Worm (Caenorhabditis elegans) whole organism, dauer: ENCODE measurements around the gene col-124.

ENCODE experiments used
- unc-62 ChIP-seq: sonication (generic microtip); optimal IDR thresholded peaks from 2 replicates; lab custom pipeline; 2017; ENCODE audit warnings: missing biosample characterization, missing genetic modification reagents, missing genetic modification characterization

Gene col-124

DNA sequence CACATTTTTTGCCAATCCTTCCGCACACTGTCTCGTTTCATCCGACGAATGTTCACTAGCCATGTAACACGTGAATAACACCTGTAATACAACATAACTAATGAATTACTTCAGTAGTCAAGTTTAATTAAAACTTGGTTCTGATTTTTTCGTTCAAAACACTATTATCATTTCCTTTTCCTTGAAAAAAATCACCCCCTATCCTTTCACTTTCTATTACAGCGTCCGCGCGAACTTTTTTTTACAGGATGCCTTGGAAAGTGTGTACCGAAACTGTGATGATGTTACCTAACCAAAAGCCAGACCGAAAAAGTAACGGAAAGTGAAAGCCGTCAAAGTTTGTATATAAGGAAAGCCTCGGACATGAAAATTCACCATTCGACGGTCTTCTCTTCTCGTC, at the start of gene col-124:
col-124 (plus strand) TSS at position 374 of the 400 bp plus-strand sequence.
- TF ChIP-seq unc-62 (GFP tag; lab: Kevin White, UChicago) = no peak

ce11 chrIV:10170808-10171207, 45.4 kb upstream of the col-124 start:
- TF ChIP-seq unc-62 (GFP tag; lab: Kevin White, UChicago) = no peak

ce11 chrIV:10174328-10174727, 41.9 kb upstream of the col-124 start, which contains the start of gene pxf-1:
pxf-1 (minus strand) TSS chrIV:10174341.
- no peak for TF ChIP-seq unc-62 (GFP tag; lab: Kevin White, UChicago)

ce11 chrIV:10174932-10175732, 41.1 kb upstream of the col-124 start:
- no peak for TF ChIP-seq unc-62 (GFP tag; lab: Kevin White, UChicago)

ce11 chrIV:10176252-10176730, 40.0 kb upstream of the col-124 start, which contains the start of gene rack-1:
rack-1 (plus strand) TSS chrIV:10176680.
- TF ChIP-seq unc-62 (GFP tag; lab: Kevin White, UChicago) = no peak

DNA sequence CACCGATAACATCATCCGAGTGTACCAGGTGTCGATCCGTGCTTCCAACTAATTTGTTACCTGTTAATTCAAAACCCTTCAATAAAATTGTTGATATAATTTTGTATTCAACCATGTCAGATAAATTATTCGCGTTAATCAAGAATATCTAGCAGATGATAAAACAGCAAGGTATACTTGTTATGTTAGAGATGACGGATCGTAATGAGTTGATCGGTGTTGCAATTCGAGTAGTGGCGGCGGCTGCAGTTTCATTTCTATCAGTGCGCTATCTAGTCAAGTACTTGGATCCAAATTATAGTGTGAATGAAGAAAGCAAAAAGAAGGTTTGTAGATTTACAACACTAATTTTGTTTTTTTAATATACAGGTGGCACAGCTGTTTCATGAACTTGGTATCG, 38.5 kb upstream of the col-124 start, which contains the start of gene mspn-1:
mspn-1 (plus strand) TSS at position 190 of the 400 bp plus-strand sequence.
- no peak for TF ChIP-seq unc-62 (GFP tag; lab: Kevin White, UChicago)

DNA sequence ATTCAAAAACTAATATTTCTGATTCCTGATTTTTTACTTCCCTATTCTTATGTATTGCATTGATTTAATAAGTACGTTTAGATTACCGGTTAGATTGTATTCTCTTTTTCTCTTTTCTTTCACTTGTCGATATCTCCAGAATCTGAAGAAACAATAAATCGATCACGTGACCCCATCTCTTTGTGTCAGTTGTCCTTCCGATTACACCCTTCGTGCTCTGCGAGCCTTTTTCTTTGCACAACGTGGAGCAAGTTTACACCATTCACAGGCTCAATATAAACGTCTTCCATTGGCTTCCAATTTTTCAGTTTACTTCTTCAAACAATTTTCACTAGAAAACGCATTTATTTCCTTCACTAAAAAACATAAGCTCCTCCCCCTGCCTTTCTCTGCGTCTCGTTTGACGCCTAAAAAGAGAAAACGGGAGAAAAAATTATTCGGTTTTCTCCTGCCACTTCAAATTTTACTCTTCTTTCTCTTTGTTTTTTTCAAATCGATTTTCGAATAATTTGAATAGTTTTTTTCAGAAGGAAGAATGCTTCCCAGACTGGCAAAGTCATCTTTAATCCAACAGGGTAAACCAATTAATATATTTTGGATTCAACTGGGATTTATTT, 36.0 kb upstream of the col-124 start, which contains the start of gene gta-1:
gta-1 (plus strand) TSS at position 528 of the 617 bp plus-strand sequence.
- TF ChIP-seq unc-62 (GFP tag; lab: Kevin White, UChicago) = no peak

DNA sequence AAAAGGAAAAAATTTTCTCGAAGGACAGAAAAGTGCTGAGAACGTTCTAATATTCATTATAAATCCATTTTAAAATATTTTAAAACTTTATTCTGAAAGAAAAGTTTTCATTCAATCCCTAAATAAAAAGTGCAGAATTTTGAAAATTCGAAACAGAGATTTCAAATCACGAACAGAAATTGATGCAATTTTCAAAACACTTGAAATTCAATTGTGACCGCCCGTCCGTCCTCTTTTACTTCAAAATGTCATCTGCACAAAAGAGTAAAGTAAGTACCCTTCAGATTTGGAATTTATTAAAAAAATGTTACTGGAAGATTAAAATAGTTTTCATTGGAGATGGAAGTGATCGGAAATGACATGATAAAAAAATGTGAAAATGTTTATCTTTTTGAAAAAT, 27.7 kb upstream of the col-124 start:
- TF ChIP-seq unc-62 (GFP tag; lab: Kevin White, UChicago) = no peak

DNA sequence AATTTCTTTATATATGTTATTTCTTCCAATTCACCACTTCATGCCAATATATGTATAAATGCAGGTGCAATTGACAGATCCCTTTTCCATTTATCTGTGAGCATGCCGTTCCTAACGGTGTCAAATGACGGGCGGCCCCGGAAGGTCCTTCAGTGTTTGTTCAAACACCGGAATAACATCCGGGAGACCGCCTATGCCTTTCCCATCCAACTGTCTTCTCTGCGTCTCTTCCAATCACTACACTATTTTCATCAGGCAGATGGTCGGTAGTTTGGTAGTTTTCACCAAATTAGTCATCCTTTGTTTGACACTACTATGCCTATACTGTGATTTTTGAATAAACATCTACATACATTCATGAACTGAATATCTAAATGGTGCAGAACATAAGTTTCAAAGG, 25.7 kb upstream of the col-124 start:
- TF ChIP-seq unc-62 (GFP tag; lab: Kevin White, UChicago) = no peak

DNA sequence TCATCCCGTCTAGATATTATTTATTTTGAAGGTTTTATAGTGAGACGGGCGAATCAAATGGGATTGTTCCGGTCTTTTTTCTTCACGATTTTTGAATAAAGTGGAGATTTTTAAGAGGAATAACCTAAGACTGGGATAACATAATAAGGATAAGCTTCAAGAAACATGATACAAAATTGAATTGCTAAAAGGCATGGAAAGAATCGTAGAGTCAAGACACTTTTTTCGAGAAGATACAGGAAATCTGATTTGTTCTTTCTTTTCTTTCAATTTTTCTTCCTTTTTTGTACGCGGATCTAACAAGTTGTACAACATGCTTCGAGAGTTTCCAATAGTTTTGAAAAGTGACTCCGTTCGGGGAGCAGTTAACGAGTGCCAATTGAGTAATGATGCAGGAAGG, 24.8 kb upstream of the col-124 start:
- TF ChIP-seq unc-62 (GFP tag; lab: Kevin White, UChicago) = no peak

ce11 chrIV:10194345-10194744, 21.9 kb upstream of the col-124 start, which contains the start of gene ptrg-1:
ptrg-1 (minus strand) TSS chrIV:10194445.
- no peak for TF ChIP-seq unc-62 (GFP tag; lab: Kevin White, UChicago)

DNA sequence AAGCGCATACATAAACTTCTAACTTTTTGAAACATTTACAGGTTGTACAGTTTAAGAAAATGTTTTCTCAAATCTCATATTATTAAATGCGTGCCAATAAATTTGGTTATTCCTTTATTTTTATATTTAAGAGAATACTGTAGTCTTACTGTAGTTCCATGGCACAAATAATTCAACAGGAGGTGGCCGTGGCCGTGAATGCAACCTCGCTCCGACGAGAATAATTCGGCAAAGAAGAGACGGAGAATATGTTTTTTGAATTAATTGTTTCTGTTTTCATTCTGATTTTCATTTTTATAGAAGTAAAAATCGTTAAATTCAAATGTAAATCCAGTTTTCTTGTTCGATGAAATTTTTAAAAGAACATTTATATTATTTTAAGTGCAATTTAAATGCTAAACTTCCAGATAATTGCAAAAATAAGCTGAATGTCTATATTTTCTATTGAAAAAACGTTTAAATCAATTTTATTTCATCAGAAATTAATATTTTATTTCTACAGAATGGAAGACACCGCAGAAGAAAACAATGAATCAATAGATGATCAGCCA, 18.9 kb upstream of the col-124 start, which contains the start of gene gon-4:
gon-4 (plus strand) TSS at position 501 of the 551 bp plus-strand sequence.
- no peak for TF ChIP-seq unc-62 (GFP tag; lab: Kevin White, UChicago)

DNA sequence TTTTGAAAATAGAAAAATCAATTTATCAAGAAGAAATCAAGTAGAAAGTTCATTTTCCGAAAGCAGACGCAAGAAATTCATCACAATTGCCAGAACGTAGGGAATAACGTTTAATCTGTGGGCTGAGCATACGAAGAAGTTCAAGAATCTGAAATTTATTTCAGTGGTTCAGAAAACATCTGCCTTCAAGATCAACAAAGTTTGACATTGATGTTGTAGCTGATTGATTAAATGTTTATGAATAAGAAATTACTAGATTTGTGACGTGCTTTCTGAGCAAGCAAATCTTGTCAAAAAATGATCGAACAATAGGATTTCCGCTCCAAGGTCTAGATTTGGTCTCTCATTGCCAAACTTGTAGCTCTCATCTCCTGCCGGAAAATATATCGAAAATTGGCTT, 10.1 kb upstream of the col-124 start, which contains the start of gene K04D7.6:
K04D7.6 (minus strand) TSS at position 101 of the 400 bp plus-strand sequence.
- TF ChIP-seq unc-62 (GFP tag; lab: Kevin White, UChicago) = no peak

DNA sequence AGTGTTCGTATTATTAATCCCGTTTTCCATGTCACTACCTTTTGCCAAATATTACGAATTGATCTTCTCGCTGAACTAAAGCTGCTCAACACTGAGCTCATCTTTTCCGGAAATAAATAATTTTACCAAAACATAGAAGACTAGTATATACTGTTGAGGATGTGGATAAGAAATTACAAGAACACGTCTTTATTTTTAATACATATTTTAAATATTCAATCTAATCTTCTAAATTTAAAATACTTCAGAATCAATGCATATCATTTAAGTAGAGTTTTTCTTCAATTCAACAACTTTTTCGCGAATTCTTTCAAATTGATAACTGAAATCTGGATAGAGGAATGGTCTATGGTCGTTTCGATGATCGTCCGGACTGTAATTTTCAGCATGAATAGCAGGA, 1.4 kb upstream of the col-124 start, which contains the start of gene abt-1:
abt-1 (minus strand) TSS at position 101 of the 400 bp plus-strand sequence.
- no peak for TF ChIP-seq unc-62 (GFP tag; lab: Kevin White, UChicago)

- TF ChIP-seq unc-62 (GFP tag; lab: Kevin White, UChicago) = no peak
Measured at ce11 chrIV:10215393-10215792, 858 bp upstream of the col-124 start.
